Fruit fly (Drosophila melanogaster) whole organism, prepupa: ENCODE data around the gene CG18528.

Experiments
- CG16779 ChIP-seq: fragments of 200-800 bp; sonication (Bioruptor generic); optimal IDR thresholded peaks from 3 replicates; lab custom pipeline; 2017; ENCODE audit warnings: missing biosample characterization, mild to moderate bottlenecking, missing genetic modification characterization
- CG31627 ChIP-seq: fragments of 200-800 bp; sonication (Bioruptor generic); optimal IDR thresholded peaks from 3 replicates; lab custom pipeline; 2016; ENCODE audit warnings: missing biosample characterization, missing genetic modification characterization
- CG6854 ChIP-seq: fragments of 200-800 bp; sonication (Bioruptor generic); optimal IDR thresholded peaks from 2 replicates; lab custom pipeline; 2017; ENCODE audit warnings: missing biosample characterization, mild to moderate bottlenecking, missing genetic modification characterization
- Hr39 ChIP-seq: fragments of 200-800 bp; sonication (Bioruptor generic); optimal IDR thresholded peaks from 2 replicates; lab custom pipeline; 2016; ENCODE audit warnings: missing biosample characterization, missing genetic modification characterization
- ss ChIP-seq, 2 experiments: fragments of 200-800 bp; sonication (Bioruptor generic); optimal IDR thresholded peaks; 2 replicates in 1 of 2; 3 replicates in 1 of 2; lab custom pipeline; 2017 to 2018; ENCODE audit warnings: mild to moderate bottlenecking in 2 of 2, missing biosample characterization in 2 of 2, missing genetic modification characterization in 2 of 2, moderate library complexity in 1 of 2

dm6 chr3R:24367120-24367519 lies 7.2 kb upstream of the CG18528 start, which contains the start of gene CG42811:
- TF ChIP-seq Hr39 (GFP tag; lab: Kevin White, UChicago) (no peak), CG16779 (tag; lab: Kevin White, UChicago) (no peak), CG31627 (no peak), CG6854 (GFP tag; lab: Kevin White, UChicago) (no peak), ss (GFP tag; optimal IDR thresholded peaks at IDR 0.05; lab: Kevin White, UChicago) (no peak)
